Worm (Caenorhabditis elegans) whole organism, mixed stage, embryonic: ENCODE data around the gene C44C10.7.

Experiments used
- M03D4.4 ChIP-seq: sonication (generic microtip); optimal IDR thresholded peaks from 2 replicates; lab custom pipeline; 2017; ENCODE audit warnings: mild to moderate bottlenecking, missing genetic modification characterization, missing compliant biosample characterization
- blmp-1 ChIP-seq: fragments of 150-350 bp; optimal IDR thresholded peaks from 2 replicates; lab custom pipeline; 2014; ENCODE audit warnings: missing biosample characterization, missing genetic modification characterization
- ceh-83 ChIP-seq: fragments of 200-800 bp; sonication (Bioruptor generic); optimal IDR thresholded peaks from 2 replicates; lab custom pipeline; 2018; ENCODE audit warnings: mild to moderate bottlenecking, missing genetic modification characterization, missing compliant biosample characterization
- lin-13 ChIP-seq: fragments of 150-350 bp; optimal IDR thresholded peaks from 2 replicates; lab custom pipeline; 2014; ENCODE audit warnings: missing biosample characterization, missing genetic modification characterization
- lin-32 ChIP-seq: fragments of 200-800 bp; sonication (Bioruptor generic); optimal IDR thresholded peaks from 2 replicates; lab custom pipeline; 2018; ENCODE audit warnings: mild to moderate bottlenecking, missing genetic modification characterization, missing compliant biosample characterization
- lsy-2 ChIP-seq: fragments of 150-350 bp; optimal IDR thresholded peaks from 2 replicates; lab custom pipeline; 2014; ENCODE audit warnings: missing biosample characterization, missing genetic modification characterization
- mls-2 ChIP-seq: sonication (generic microtip); optimal IDR thresholded peaks from 2 replicates; lab custom pipeline; 2016; ENCODE audit warnings: mild to moderate bottlenecking, missing genetic modification characterization, moderate library complexity, missing compliant biosample characterization
- nhr-12 ChIP-seq: fragments of 150-350 bp; optimal IDR thresholded peaks from 2 replicates; lab custom pipeline; 2014; ENCODE audit warnings: missing biosample characterization, missing genetic modification characterization
- nhr-76 ChIP-seq: sonication (generic microtip); optimal IDR thresholded peaks from 2 replicates; lab custom pipeline; 2017; ENCODE audit warnings: missing biosample characterization, missing genetic modification characterization
- pha-4 ChIP-seq: fragments of 150-350 bp; optimal IDR thresholded peaks from 2 replicates; lab custom pipeline; 2018; ENCODE audit warnings: missing biosample characterization, missing genetic modification reagents, missing genetic modification characterization
- snpc-4 ChIP-seq: fragments of 150-350 bp; optimal IDR thresholded peaks from 2 replicates; lab custom pipeline; 2014; ENCODE audit warnings: missing biosample characterization, missing genetic modification characterization
- sptf-1 ChIP-seq: sonication (generic microtip); optimal IDR thresholded peaks from 2 replicates; lab custom pipeline; 2017; ENCODE audit warnings: mild to moderate bottlenecking, missing genetic modification characterization, moderate library complexity, missing compliant biosample characterization
- unc-62 ChIP-seq: fragments of 150-350 bp; optimal IDR thresholded peaks from 2 replicates; lab custom pipeline; 2014; ENCODE audit warnings: missing biosample characterization, missing genetic modification reagents, missing genetic modification characterization
- ztf-11 ChIP-seq: fragments of 150-350 bp; optimal IDR thresholded peaks from 2 replicates; lab custom pipeline; 2014; ENCODE audit warnings: missing biosample characterization, missing genetic modification characterization

DNA sequence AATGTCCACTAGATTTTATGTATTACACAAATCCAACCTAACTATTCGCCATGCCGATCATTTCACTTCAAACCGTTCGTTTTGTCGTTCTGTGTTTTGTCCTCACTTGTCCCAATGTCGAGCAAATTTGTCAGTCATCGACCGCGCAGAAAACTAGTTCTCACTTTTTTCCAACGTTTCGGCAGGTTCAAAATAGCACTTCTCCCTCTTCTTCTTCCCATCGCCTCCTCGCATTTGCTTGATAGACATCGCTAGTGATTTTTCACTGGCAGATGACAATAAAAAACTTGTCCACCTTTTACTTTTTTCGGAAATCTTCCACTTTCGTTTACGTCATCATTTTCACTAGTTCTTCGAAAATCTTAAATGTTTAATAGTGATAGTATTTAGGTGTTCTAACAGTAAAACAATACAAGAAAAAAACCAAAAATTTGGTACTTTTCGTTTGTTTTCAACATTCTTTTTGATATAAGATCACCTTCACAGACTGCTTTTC, 22.5 kb downstream of the C44C10.7 start:
- no peak for TF ChIP-seq ztf-11 (tag; lab: Kevin White, UChicago)
- TF ChIP-seq nhr-76 (tag; lab: Kevin White, UChicago), result no peak
- no peak for TF ChIP-seq pha-4 (tag; lab: Kevin White, UChicago)
- TF ChIP-seq snpc-4 (tag; lab: Kevin White, UChicago), result no peak
- TF ChIP-seq lin-13 (tag; lab: Kevin White, UChicago), result no peak
- no peak for TF ChIP-seq ceh-83 (GFP tag; lab: Kevin White, UChicago)
- no peak for TF ChIP-seq mls-2 (tag; lab: Kevin White, UChicago)
- TF ChIP-seq nhr-12 (tag; lab: Kevin White, UChicago), result no peak
- no peak for TF ChIP-seq sptf-1
- TF ChIP-seq lin-32, result no peak
- TF ChIP-seq lsy-2 (tag; lab: Kevin White, UChicago), result no peak
- TF ChIP-seq unc-62 (GFP tag; lab: Kevin White, UChicago), result no peak
- TF ChIP-seq blmp-1, result no peak
- TF ChIP-seq M03D4.4 (tag; lab: Kevin White, UChicago), result no peak
